Fruit fly (Drosophila melanogaster): ENCODE measurements around the gene Wdr24.

DNA sequence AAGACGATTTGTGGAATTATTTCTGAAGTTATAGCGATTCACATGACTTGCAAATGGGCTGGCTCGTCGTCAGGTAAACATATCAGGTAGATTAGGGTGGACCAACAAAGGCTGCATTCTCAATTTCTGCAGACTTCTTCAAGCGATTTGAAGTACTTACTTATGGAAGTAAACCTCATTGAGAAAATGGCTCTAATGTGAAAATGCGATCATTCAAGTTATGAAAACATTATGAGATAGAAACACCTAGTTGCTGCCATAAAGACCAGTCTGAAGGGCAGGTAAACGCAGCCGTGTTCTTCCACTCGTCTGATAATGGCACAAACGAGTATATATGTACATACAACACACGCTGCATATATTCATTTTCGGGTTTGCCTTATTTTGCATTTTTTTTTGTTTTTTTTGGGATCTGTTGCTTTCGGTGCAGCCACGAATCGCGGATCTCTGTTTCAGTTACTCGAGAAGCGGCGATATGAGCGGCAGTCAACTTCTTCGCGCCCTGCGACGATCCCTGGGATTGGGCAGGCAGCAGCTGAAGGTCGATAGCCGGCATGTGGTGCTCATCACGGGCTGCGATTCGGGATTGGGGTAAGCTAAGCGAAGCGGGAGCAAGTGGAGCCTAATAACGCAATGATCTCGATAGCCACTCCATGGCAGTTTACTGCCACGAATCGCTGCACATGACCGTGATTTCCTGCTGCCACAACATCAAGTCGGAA is 49.4 kb upstream of the Wdr24 start, which contains the start of gene sro:
- no peak for TF ChIP-seq EcR (GFP tag; optimal IDR thresholded peaks at IDR 0.05)
- no peak for TF ChIP-seq Ets98B (GFP tag; IDR thresholded peaks at IDR 0.05)
- TF ChIP-seq CG13204 (GFP tag; optimal IDR thresholded peaks at IDR 0.05), result no peak
